Worm (Caenorhabditis elegans) whole organism, late embryonic: ENCODE measurements around the gene srx-67.

Experiments
- C08G9.2 ChIP-seq: sonication (generic microtip); optimal IDR thresholded peaks from 2 replicates; lab custom pipeline; 2016; ENCODE audit warnings: mild to moderate bottlenecking, missing genetic modification characterization, moderate library complexity, missing compliant biosample characterization
- F13H6.1 ChIP-seq: sonication (generic microtip); optimal IDR thresholded peaks from 2 replicates; lab custom pipeline; 2016; ENCODE audit warnings: missing genetic modification characterization, missing compliant biosample characterization
- K09A11.1 ChIP-seq: sonication (generic microtip); optimal IDR thresholded peaks from 2 replicates; lab custom pipeline; 2017; ENCODE audit warnings: antibody characterized with exemption, mild to moderate bottlenecking, missing genetic modification characterization, missing compliant biosample characterization; ENCODE audit not compliant: insufficient read depth
- Y22D7AL.16 ChIP-seq: sonication (generic microtip); optimal IDR thresholded peaks from 2 replicates; lab custom pipeline; 2016; ENCODE audit warnings: missing genetic modification characterization, missing compliant biosample characterization
- ahr-1 ChIP-seq: sonication (generic microtip); optimal IDR thresholded peaks from 2 replicates; lab custom pipeline; 2016; ENCODE audit warnings: missing genetic modification characterization, missing compliant biosample characterization
- ama-1 ChIP-seq: fragments of 150-350 bp; optimal IDR thresholded peaks from 2 replicates; lab custom pipeline; 2014
- ceh-14 ChIP-seq: sonication (generic microtip); optimal IDR thresholded peaks from 2 replicates; lab custom pipeline; 2016; ENCODE audit warnings: missing genotype, missing genetic modification characterization, missing compliant biosample characterization
- ceh-19 ChIP-seq: fragments of 200-800 bp; sonication (Bioruptor generic); optimal IDR thresholded peaks from 2 replicates; lab custom pipeline; 2018; ENCODE audit warnings: mild to moderate bottlenecking, missing genetic modification characterization, missing compliant biosample characterization
- ceh-2 ChIP-seq: sonication (generic microtip); optimal IDR thresholded peaks from 2 replicates; lab custom pipeline; 2016; ENCODE audit warnings: missing genotype, missing genetic modification characterization, missing compliant biosample characterization
- ceh-30 ChIP-seq: fragments of 150-350 bp; optimal IDR thresholded peaks from 2 replicates; lab custom pipeline; 2014; ENCODE audit warnings: missing biosample characterization, missing genetic modification characterization
- ceh-31 ChIP-seq: sonication (generic microtip); optimal IDR thresholded peaks from 2 replicates; lab custom pipeline; 2016; ENCODE audit warnings: missing genetic modification characterization, missing compliant biosample characterization
- ceh-45 ChIP-seq: fragments of 200-800 bp; sonication (Bioruptor generic); IDR thresholded peaks from 2 replicates; pipeline ENCODE4 v1.3.6; 2022; ENCODE audit warnings: missing genetic modification reagents, missing genetic modification characterization, missing compliant biosample characterization
- ceh-48 ChIP-seq: sonication (generic microtip); optimal IDR thresholded peaks from 2 replicates; lab custom pipeline; 2016; ENCODE audit warnings: missing genetic modification characterization, inconsistent platforms, missing compliant biosample characterization
- ceh-9 ChIP-seq: sonication (generic microtip); optimal IDR thresholded peaks from 2 replicates; lab custom pipeline; 2016; ENCODE audit warnings: mild to moderate bottlenecking, missing genetic modification characterization, inconsistent platforms, missing compliant biosample characterization
- dmd-4 ChIP-seq: sonication (generic microtip); optimal IDR thresholded peaks from 2 replicates; lab custom pipeline; 2016; ENCODE audit warnings: borderline replicate concordance, missing genetic modification characterization, missing compliant biosample characterization
- ets-4 ChIP-seq: sonication (generic microtip); optimal IDR thresholded peaks from 2 replicates; lab custom pipeline; 2016; ENCODE audit warnings: missing genetic modification characterization, missing compliant biosample characterization
- fkh-6 ChIP-seq: sonication (generic microtip); optimal IDR thresholded peaks from 2 replicates; lab custom pipeline; 2016; ENCODE audit warnings: missing genetic modification characterization, missing compliant biosample characterization
- hlh-13 ChIP-seq: fragments of 200-800 bp; sonication (Bioruptor generic); optimal IDR thresholded peaks from 2 replicates; lab custom pipeline; 2018; ENCODE audit warnings: mild to moderate bottlenecking, missing genetic modification characterization, missing compliant biosample characterization
- hlh-15 ChIP-seq: sonication (generic microtip); optimal IDR thresholded peaks from 2 replicates; lab custom pipeline; 2016; ENCODE audit warnings: missing genetic modification characterization, missing compliant biosample characterization
- hlh-30 ChIP-seq: sonication (generic microtip); optimal IDR thresholded peaks from 2 replicates; lab custom pipeline; 2017; ENCODE audit warnings: antibody characterized with exemption, missing genetic modification characterization, missing compliant biosample characterization; ENCODE audit not compliant: insufficient read depth
- hlh-6 ChIP-seq: sonication (generic microtip); optimal IDR thresholded peaks from 2 replicates; lab custom pipeline; 2016; ENCODE audit warnings: missing genotype, missing genetic modification characterization, missing compliant biosample characterization
- lim-6 ChIP-seq: sonication (generic microtip); optimal IDR thresholded peaks from 2 replicates; lab custom pipeline; 2016; ENCODE audit warnings: missing genetic modification characterization, missing compliant biosample characterization
- madf-2 ChIP-seq: sonication (generic microtip); optimal IDR thresholded peaks from 2 replicates; lab custom pipeline; 2017; ENCODE audit warnings: missing genetic modification characterization, missing compliant biosample characterization
- mec-3 ChIP-seq: sonication (generic microtip); optimal IDR thresholded peaks from 2 replicates; lab custom pipeline; 2016; ENCODE audit warnings: borderline replicate concordance, missing genetic modification characterization, missing compliant biosample characterization
- nhr-232 ChIP-seq: sonication (generic microtip); optimal IDR thresholded peaks from 2 replicates; lab custom pipeline; 2016; ENCODE audit warnings: missing genetic modification characterization, missing compliant biosample characterization
- npax-4 ChIP-seq: sonication (generic microtip); optimal IDR thresholded peaks from 2 replicates; lab custom pipeline; 2016; ENCODE audit warnings: missing genetic modification characterization, missing compliant biosample characterization
- odd-2 ChIP-seq: sonication (generic microtip); optimal IDR thresholded peaks from 2 replicates; lab custom pipeline; 2017; ENCODE audit warnings: antibody characterized with exemption, mild to moderate bottlenecking, missing genetic modification characterization, missing compliant biosample characterization
- pag-3 ChIP-seq: sonication (generic microtip); optimal IDR thresholded peaks from 2 replicates; lab custom pipeline; 2016; ENCODE audit warnings: missing compliant biosample characterization, missing genetic modification characterization, borderline replicate concordance
- pax-1 ChIP-seq: fragments of 150-350 bp; optimal IDR thresholded peaks from 2 replicates; lab custom pipeline; 2014; ENCODE audit warnings: missing biosample characterization, missing genetic modification characterization
- pha-2 ChIP-seq: sonication (generic microtip); optimal IDR thresholded peaks from 2 replicates; lab custom pipeline; 2017; ENCODE audit warnings: mild to moderate bottlenecking, missing genetic modification characterization, missing compliant biosample characterization
- pha-4 ChIP-seq: fragments of 150-350 bp; optimal IDR thresholded peaks from 2 replicates; lab custom pipeline; 2018; ENCODE audit warnings: missing biosample characterization, missing genetic modification reagents, missing genetic modification characterization
- pqm-1 ChIP-seq: sonication (generic microtip); optimal IDR thresholded peaks from 2 replicates; lab custom pipeline; 2016; ENCODE audit warnings: missing genetic modification characterization, missing compliant biosample characterization
- rnt-1 ChIP-seq: sonication (generic microtip); optimal IDR thresholded peaks from 2 replicates; lab custom pipeline; 2016; ENCODE audit warnings: missing genetic modification characterization, missing compliant biosample characterization
- sox-2 ChIP-seq: fragments of 200-800 bp; sonication (Bioruptor generic); IDR thresholded peaks from 2 replicates; pipeline ENCODE4 v1.3.6; 2022; ENCODE audit warnings: missing genetic modification reagents, missing genetic modification characterization, missing compliant biosample characterization
- tbx-2 ChIP-seq: sonication (generic microtip); optimal IDR thresholded peaks from 2 replicates; lab custom pipeline; 2016; ENCODE audit warnings: missing genetic modification characterization, missing compliant biosample characterization
- ttx-3 ChIP-seq: sonication (generic microtip); optimal IDR thresholded peaks from 2 replicates; lab custom pipeline; 2016; ENCODE audit warnings: missing genetic modification reagents, missing genetic modification characterization, missing compliant biosample characterization
- unc-3 ChIP-seq, 2 experiments: fragments of 200-800 bp in 1 of 2; sonication (Bioruptor generic) in 1 of 2; sonication (generic microtip) in 1 of 2; conservative IDR thresholded peaks in 1 of 2; optimal IDR thresholded peaks in 1 of 2; 2 replicates each; pipeline versions ENCODE4 v1.3.6 to Lab custom; 2016 to 2022; ENCODE audit warnings: missing compliant biosample characterization in 2 of 2, missing genetic modification characterization in 2 of 2, missing genetic modification reagents in 1 of 2
- unc-55 ChIP-seq: sonication (generic microtip); optimal IDR thresholded peaks from 2 replicates; lab custom pipeline; 2017; ENCODE audit warnings: missing biosample characterization, missing genetic modification reagents, missing genetic modification characterization
- unc-86 ChIP-seq: sonication (generic microtip); optimal IDR thresholded peaks from 2 replicates; lab custom pipeline; 2016; ENCODE audit warnings: missing genetic modification characterization, missing compliant biosample characterization
- zip-5 ChIP-seq: sonication (generic microtip); optimal IDR thresholded peaks from 2 replicates; lab custom pipeline; 2016; ENCODE audit warnings: missing genetic modification characterization, missing compliant biosample characterization
- ztf-16 ChIP-seq: sonication (generic microtip); optimal IDR thresholded peaks from 2 replicates; lab custom pipeline; 2017; ENCODE audit warnings: missing genetic modification characterization, missing compliant biosample characterization

Gene srx-67

DNA sequence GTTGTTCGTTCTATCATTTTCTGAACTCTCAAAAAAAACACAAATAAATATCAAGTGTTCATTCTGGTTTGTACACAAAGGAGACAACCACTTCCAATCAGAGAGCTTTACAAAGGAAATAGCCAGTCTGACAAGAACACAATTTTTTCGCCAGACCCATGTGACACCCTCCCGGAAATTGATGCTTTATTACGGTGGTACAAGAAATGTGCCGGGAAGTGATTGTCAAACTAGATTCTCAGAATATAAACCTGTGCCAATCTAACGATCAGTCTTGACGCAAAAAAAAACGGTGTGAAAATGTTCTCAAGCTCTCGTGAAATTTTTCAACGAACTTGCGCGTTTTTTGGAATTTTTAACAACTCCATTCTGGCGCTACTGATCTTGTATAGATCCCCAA lies 37.2 kb downstream of the srx-67 start, which contains the start of gene str-247:
TSS of gene str-247 (plus strand) at position 301 of the 400 bp plus-strand sequence.
- TF ChIP-seq odd-2 (tag; lab: Kevin White, UChicago), result no peak
- TF ChIP-seq ceh-19 (GFP tag; lab: Kevin White, UChicago), result no peak
- no peak for TF ChIP-seq ceh-2 (tag; lab: Kevin White, UChicago)
- no peak for TF ChIP-seq Y22D7AL.16 (tag; lab: Kevin White, UChicago)
- TF ChIP-seq pax-1 (tag; lab: Kevin White, UChicago), result no peak
- no peak for TF ChIP-seq tbx-2 (tag; lab: Kevin White, UChicago)
- TF ChIP-seq madf-2 (tag; lab: Kevin White, UChicago), result no peak
- no peak for TF ChIP-seq lim-6 (tag; lab: Kevin White, UChicago)
- no peak for TF ChIP-seq K09A11.1
- no peak for TF ChIP-seq unc-86 (tag; lab: Kevin White, UChicago)
- no peak for TF ChIP-seq ceh-45 (GFP tag; lab: Robert Waterston, UW)
- TF ChIP-seq pag-3 (tag; lab: Kevin White, UChicago), result no peak
- no peak for TF ChIP-seq pqm-1 (tag; lab: Kevin White, UChicago)
- no peak for TF ChIP-seq unc-3 (GFP tag; conservative IDR thresholded peaks at IDR 0.05; lab: Robert Waterston, UW)
- no peak for TF ChIP-seq unc-3 (tag; optimal IDR thresholded peaks at IDR 0.05; lab: Kevin White, UChicago)
- no peak for TF ChIP-seq ceh-14 (tag; lab: Kevin White, UChicago)
- TF ChIP-seq unc-55 (GFP tag; lab: Kevin White, UChicago), result no peak

DNA sequence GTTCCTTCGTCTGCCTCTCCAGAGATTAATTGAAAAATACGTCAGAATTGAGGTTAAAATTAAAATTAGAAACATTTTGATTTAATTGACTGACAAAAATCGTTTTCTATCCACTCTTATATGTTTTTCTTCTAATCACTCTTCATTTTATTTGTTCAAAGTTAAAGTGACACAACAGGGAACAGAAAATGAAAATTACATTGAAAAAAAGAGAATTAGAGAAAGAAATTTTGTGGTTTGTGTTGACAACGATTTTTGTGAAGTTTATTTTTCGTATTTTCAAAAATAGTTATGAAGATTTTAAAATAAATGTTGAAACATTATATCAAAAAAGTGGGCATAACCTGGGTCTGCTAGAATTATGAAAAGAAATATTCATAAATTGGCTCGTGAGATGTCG lies 41.0 kb downstream of the srx-67 start, which contains the start of gene cyp-34A5:
TSS of gene cyp-34A5 (minus strand) at position 101 of the 400 bp plus-strand sequence.
- no peak for TF ChIP-seq ztf-16 (tag; lab: Kevin White, UChicago)
- no peak for TF ChIP-seq rnt-1 (tag; lab: Kevin White, UChicago)
- no peak for TF ChIP-seq zip-5 (tag; lab: Kevin White, UChicago)
- TF ChIP-seq unc-3 (GFP tag; conservative IDR thresholded peaks at IDR 0.05; lab: Robert Waterston, UW), result no peak
- TF ChIP-seq unc-3 (tag; optimal IDR thresholded peaks at IDR 0.05; lab: Kevin White, UChicago), result no peak
- TF ChIP-seq ahr-1 (tag; lab: Kevin White, UChicago), result no peak
- no peak for TF ChIP-seq ets-4 (tag; lab: Kevin White, UChicago)
- TF ChIP-seq tbx-2 (tag; lab: Kevin White, UChicago), result no peak
- no peak for TF ChIP-seq odd-2 (tag; lab: Kevin White, UChicago)
- no peak for TF ChIP-seq dmd-4 (tag; lab: Kevin White, UChicago)
- no peak for TF ChIP-seq hlh-15 (tag; lab: Kevin White, UChicago)
- no peak for TF ChIP-seq hlh-6 (tag; lab: Kevin White, UChicago)
- no peak for TF ChIP-seq Y22D7AL.16 (tag; lab: Kevin White, UChicago)
- TF ChIP-seq unc-86 (tag; lab: Kevin White, UChicago), result no peak
- no peak for TF ChIP-seq ama-1
- no peak for TF ChIP-seq ceh-9 (tag; lab: Kevin White, UChicago)
- TF ChIP-seq F13H6.1, result no peak
- TF ChIP-seq sox-2 (GFP tag; lab: Robert Waterston, UW), result no peak
- no peak for TF ChIP-seq hlh-30 (tag; lab: Kevin White, UChicago)
- no peak for TF ChIP-seq npax-4 (tag; lab: Kevin White, UChicago)
- no peak for TF ChIP-seq pha-2 (tag; lab: Kevin White, UChicago)

DNA sequence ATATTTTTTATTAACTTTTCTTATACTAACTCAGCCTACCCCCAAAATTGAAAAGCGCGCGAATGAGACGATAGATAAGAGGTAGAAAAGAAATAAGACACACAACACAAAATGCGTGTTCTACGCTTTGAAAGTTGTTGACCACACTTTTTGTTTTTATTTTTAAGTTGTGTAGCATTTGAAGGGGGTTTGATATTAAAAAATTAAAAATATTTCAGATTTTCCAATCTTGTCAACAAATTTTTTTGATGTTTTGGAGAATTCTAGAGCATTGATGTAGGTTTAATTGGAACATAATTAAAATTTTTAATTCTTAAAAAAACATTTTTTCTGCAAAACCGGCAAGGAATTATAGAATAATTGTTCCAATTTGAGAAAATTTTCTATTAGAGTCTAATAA lies 44.7 kb downstream of the srx-67 start, which contains the start of gene cyp-34A6:
TSS of gene cyp-34A6 (minus strand) at position 101 of the 400 bp plus-strand sequence.
- no peak for TF ChIP-seq ceh-14 (tag; lab: Kevin White, UChicago)
- no peak for TF ChIP-seq hlh-13
- no peak for TF ChIP-seq mec-3
- TF ChIP-seq ceh-19 (GFP tag; lab: Kevin White, UChicago), result no peak
- no peak for TF ChIP-seq ceh-9 (tag; lab: Kevin White, UChicago)
- no peak for TF ChIP-seq ceh-2 (tag; lab: Kevin White, UChicago)
- no peak for TF ChIP-seq ceh-30 (tag; lab: Kevin White, UChicago)
- no peak for TF ChIP-seq nhr-232
- TF ChIP-seq ceh-48 (tag; lab: Kevin White, UChicago), result no peak
- TF ChIP-seq unc-3 (GFP tag; conservative IDR thresholded peaks at IDR 0.05; lab: Robert Waterston, UW), result no peak
- TF ChIP-seq unc-3 (tag; optimal IDR thresholded peaks at IDR 0.05; lab: Kevin White, UChicago), result no peak
- TF ChIP-seq unc-86 (tag; lab: Kevin White, UChicago), result no peak
- TF ChIP-seq ceh-31 (tag; lab: Kevin White, UChicago), result no peak
- TF ChIP-seq fkh-6 (tag; lab: Kevin White, UChicago), result no peak
- no peak for TF ChIP-seq ttx-3 (tag; lab: Kevin White, UChicago)
- TF ChIP-seq C08G9.2 (tag; lab: Kevin White, UChicago), result no peak
- TF ChIP-seq lim-6 (tag; lab: Kevin White, UChicago), result no peak
- TF ChIP-seq pha-4 (tag; lab: Kevin White, UChicago), result no peak
- no peak for TF ChIP-seq hlh-30 (tag; lab: Kevin White, UChicago)
- no peak for TF ChIP-seq ets-4 (tag; lab: Kevin White, UChicago)
